Fruit fly (Drosophila melanogaster): ENCODE measurements around the gene CG43844.

CG43844 gene

DNA sequence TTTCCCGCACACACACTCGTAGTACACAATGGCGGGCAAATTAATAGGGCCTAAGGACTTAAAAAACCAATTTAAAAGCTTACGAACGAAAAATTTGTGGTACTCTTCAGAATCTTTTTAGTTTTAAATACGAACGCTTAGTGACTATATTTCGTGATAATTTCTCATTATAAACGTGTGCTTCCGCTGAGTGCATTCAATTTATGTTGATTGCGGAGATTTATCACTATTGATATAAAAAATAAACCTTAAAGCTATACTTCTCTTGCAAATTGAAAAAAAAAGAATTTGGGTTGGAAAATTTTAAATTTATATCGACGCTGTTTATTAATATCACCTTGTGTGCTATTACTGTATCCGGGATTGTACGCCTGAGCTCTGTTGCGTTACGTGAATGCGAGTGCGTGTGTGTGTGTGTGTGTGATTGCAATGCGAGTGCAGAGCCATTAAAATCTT is 40.3 kb upstream of the CG43844 start (continued):
- TF ChIP-seq kah (GFP tag; optimal IDR thresholded peaks at IDR 0.05) (peak; percentile 28), hbn (GFP tag; IDR thresholded peaks at IDR 0.05; ENCODE audit: partially characterized antibody) (no peak), Opbp (GFP tag; IDR thresholded peaks at IDR 0.05; ENCODE audit: partially characterized antibody) (no peak), caup (GFP tag; optimal IDR thresholded peaks at IDR 0.05; ENCODE audit: severe bottlenecking) (peak; percentile 41), Bdp1 (GFP tag; optimal IDR thresholded peaks at IDR 0.05) (no peak), CG3726 (GFP tag; IDR thresholded peaks at IDR 0.05) (no peak), wdn (GFP tag; IDR thresholded peaks at IDR 0.05) (no peak), CG32767 (GFP tag; IDR thresholded peaks at IDR 0.05) (no peak), danr (GFP tag; IDR thresholded peaks at IDR 0.05) (no peak), CG3995 (GFP tag; optimal IDR thresholded peaks at IDR 0.05) (no peak), CG4360 (GFP tag; IDR thresholded peaks at IDR 0.05) (0 out of 2 replicates have a peak, but pooled peaks have one; percentile 19), croc (GFP tag; conservative IDR thresholded peaks at IDR 0.05) (peak; percentile 32; the same call in 1 of the 3 replicates), CG11247 (GFP tag; IDR thresholded peaks at IDR 0.05) (no peak), CG8089 (GFP tag; optimal IDR thresholded peaks at IDR 0.05) (peak; percentile 26), nau (GFP tag; optimal IDR thresholded peaks at IDR 0.05) (peak; percentile 53), disco-r (GFP tag; optimal IDR thresholded peaks at IDR 0.05) (no peak), Kr (GFP tag; optimal IDR thresholded peaks at IDR 0.05) (no peak), nerfin-1 (tag; optimal IDR thresholded peaks at IDR 0.05) (peak; percentile 74), Eip74EF (GFP tag; optimal IDR thresholded peaks at IDR 0.05) (peak in 1 of 2 experiments; percentile 78), Xrp1 (GFP tag; IDR thresholded peaks at IDR 0.05) (peak; percentile 71), CG17186 (GFP tag; optimal IDR thresholded peaks at IDR 0.05) (no peak), esg (GFP tag; conservative IDR thresholded peaks at IDR 0.05) (0 out of 2 replicates have a peak, but pooled peaks have one; percentile 9), HmgZ (tag; optimal IDR thresholded peaks at IDR 0.05) (no peak), CG10274 (GFP tag; optimal IDR thresholded peaks at IDR 0.05) (peak; percentile 50), prd (optimal IDR thresholded peaks at IDR 0.05) (no peak), prd (GFP tag; IDR thresholded peaks at IDR 0.05) (no peak; the same call in 1 of the 3 replicates), sob (GFP tag; IDR thresholded peaks at IDR 0.05) (peak; percentile 37; the same call in 1 of the 2 replicates), oc (tag; optimal IDR thresholded peaks at IDR 0.05) (no peak), Ptx1 (GFP tag; IDR thresholded peaks at IDR 0.05) (peak; percentile 52), D19B (GFP tag; optimal IDR thresholded peaks at IDR 0.05) (peak; percentile 8), twi (tag; optimal IDR thresholded peaks at IDR 0.05) (no peak), CG17568 (GFP tag; optimal IDR thresholded peaks at IDR 0.05) (peak; percentile 26), CG15696 (tag; optimal IDR thresholded peaks at IDR 0.05) (peak; percentile 78), Hsf (GFP tag; optimal IDR thresholded peaks at IDR 0.05) (peak; percentile 73), CG32772 (GFP tag; IDR thresholded peaks at IDR 0.05) (no peak), CG13775 (GFP tag; optimal IDR thresholded peaks at IDR 0.05) (peak; percentile 76), z (GFP tag; IDR thresholded peaks at IDR 0.05) (no peak), stwl (tag; optimal IDR thresholded peaks at IDR 0.05) (peak; percentile 7), gro (GFP tag; optimal IDR thresholded peaks at IDR 0.05) (no peak), CG42726 (GFP tag; IDR thresholded peaks at IDR 0.05; ENCODE audit: partially characterized antibody) (no peak), Hr78 (GFP tag; optimal IDR thresholded peaks at IDR 0.05) (peak in 1 of 2 experiments; percentile 49), Hand (GFP tag; optimal IDR thresholded peaks at IDR 0.05) (no peak), pros (GFP tag; optimal IDR thresholded peaks at IDR 0.05) (no peak), sima (GFP tag; optimal IDR thresholded peaks at IDR 0.05) (no peak), CG11504 (tag; optimal IDR thresholded peaks at IDR 0.05) (peak; percentile 87), CG5245 (GFP tag; optimal IDR thresholded peaks at IDR 0.05) (peak; percentile 46), HHEX (GFP tag; optimal IDR thresholded peaks at IDR 0.05) (peak; percentile 69), CG10565 (GFP tag; optimal IDR thresholded peaks at IDR 0.05) (no peak), CG6791 (GFP tag; IDR thresholded peaks at IDR 0.05; ENCODE audit: partially characterized antibody) (no peak), CG9817 (tag; optimal IDR thresholded peaks at IDR 0.05) (peak; percentile 31)

All from whole organism, embryonic.